Fruit fly (Drosophila melanogaster): ENCODE results near the gene mTerf5.

mTerf5 gene

dm6 chr3R:18171983-18172967 lies 51.2 kb downstream of the mTerf5 start (continued):
- TF ChIP-seq CG10462 (GFP tag; optimal IDR thresholded peaks at IDR 0.05): peak; percentile 93
- TF ChIP-seq inv (GFP tag; IDR thresholded peaks at IDR 0.05; ENCODE audit: partially characterized antibody): no peak
- peak; percentile 88 for TF ChIP-seq CG7372 (GFP tag; IDR thresholded peaks at IDR 0.05)
- TF ChIP-seq CG13624 (GFP tag; optimal IDR thresholded peaks at IDR 0.05): peak; percentile 78
- no peak for TF ChIP-seq ham (GFP tag; IDR thresholded peaks at IDR 0.05)
- no peak for TF ChIP-seq ato (GFP tag; IDR thresholded peaks at IDR 0.05; ENCODE audit: partially characterized antibody)
- peak; percentile 92 for TF ChIP-seq dysf (GFP tag; IDR thresholded peaks at IDR 0.05)
- TF ChIP-seq Atf3 (GFP tag; optimal IDR thresholded peaks at IDR 0.05): peak; percentile 88
- no peak for TF ChIP-seq bigmax (GFP tag; optimal IDR thresholded peaks at IDR 0.05)
- peak; percentile 83 for TF ChIP-seq Nf-YB (GFP tag; optimal IDR thresholded peaks at IDR 0.05)
- TF ChIP-seq CG7271 (tag; optimal IDR thresholded peaks at IDR 0.05): peak; percentile 43
- peak; percentile 91 for TF ChIP-seq sisA (GFP tag; IDR thresholded peaks at IDR 0.05)
- peak; percentile 90 for TF ChIP-seq CG18764 (GFP tag; optimal IDR thresholded peaks at IDR 0.05)
- TF ChIP-seq kni (GFP tag; optimal IDR thresholded peaks at IDR 0.05): peak; percentile 85
- TF ChIP-seq CG1602 (GFP tag; optimal IDR thresholded peaks at IDR 0.05): peak; percentile 93
- peak; percentile 89 for TF ChIP-seq sug (tag; optimal IDR thresholded peaks at IDR 0.05)
- TF ChIP-seq Ssrp (tag; optimal IDR thresholded peaks at IDR 0.05): peak; percentile 98
- peak; percentile 87 for TF ChIP-seq al (GFP tag; IDR thresholded peaks at IDR 0.05)
- peak; percentile 77 for TF ChIP-seq Jarid2 (GFP tag; optimal IDR thresholded peaks at IDR 0.05)
- TF ChIP-seq hbn (GFP tag; IDR thresholded peaks at IDR 0.05; ENCODE audit: partially characterized antibody): no peak
- peak; percentile 91 for TF ChIP-seq dmrt11E (tag; optimal IDR thresholded peaks at IDR 0.05)
- TF ChIP-seq croc (GFP tag; conservative IDR thresholded peaks at IDR 0.05): peak; percentile 90
- peak; percentile 69 for TF ChIP-seq schlank (tag; optimal IDR thresholded peaks at IDR 0.05)
- TF ChIP-seq CG32532 (GFP tag; IDR thresholded peaks at IDR 0.05): peak; percentile 90
- TF ChIP-seq Camta (GFP tag; optimal IDR thresholded peaks at IDR 0.05): peak; percentile 89
- peak; percentile 92 for TF ChIP-seq CG2875 (GFP tag; optimal IDR thresholded peaks at IDR 0.05)
- TF ChIP-seq Sry-β (GFP tag; optimal IDR thresholded peaks at IDR 0.05): peak; percentile 51
- TF ChIP-seq sr (GFP tag; IDR thresholded peaks at IDR 0.05): no peak
- TF ChIP-seq prd (optimal IDR thresholded peaks at IDR 0.05): no peak
- TF ChIP-seq prd (GFP tag; IDR thresholded peaks at IDR 0.05): peak; percentile 93
- TF ChIP-seq pita (GFP tag; optimal IDR thresholded peaks at IDR 0.05): no peak
- peak; percentile 83 for TF ChIP-seq Antp (GFP tag; optimal IDR thresholded peaks at IDR 0.05)
- peak; percentile 78 for TF ChIP-seq Aef1 (GFP tag; IDR thresholded peaks at IDR 0.05)
- peak; percentile 36 for TF ChIP-seq corto (GFP tag; optimal IDR thresholded peaks at IDR 0.05)
- TF ChIP-seq cad (GFP tag; optimal IDR thresholded peaks at IDR 0.05): no peak
- peak; percentile 73 for TF ChIP-seq gro (GFP tag; optimal IDR thresholded peaks at IDR 0.05)
- TF ChIP-seq Side (GFP tag; optimal IDR thresholded peaks at IDR 0.05): peak; percentile 91
- peak; percentile 85 for TF ChIP-seq CG4707 (GFP tag; optimal IDR thresholded peaks at IDR 0.05)
- peak; percentile 86 for TF ChIP-seq ranshi (GFP tag; IDR thresholded peaks at IDR 0.05)
- TF ChIP-seq ab (GFP tag; optimal IDR thresholded peaks at IDR 0.05): peak; percentile 80
- peak; percentile 66 for TF ChIP-seq danr (GFP tag; IDR thresholded peaks at IDR 0.05)
- TF ChIP-seq CG13894 (tag; optimal IDR thresholded peaks at IDR 0.05): peak; percentile 87
- TF ChIP-seq CG34422 (GFP tag; IDR thresholded peaks at IDR 0.05): peak; percentile 80
- TF ChIP-seq ind (GFP tag; optimal IDR thresholded peaks at IDR 0.05): peak; percentile 92
- peak; percentile 93 for TF ChIP-seq dpn (GFP tag; optimal IDR thresholded peaks at IDR 0.05)
- peak; percentile 60 for TF ChIP-seq wek (GFP tag; optimal IDR thresholded peaks at IDR 0.05)
- peak; percentile 55 for TF ChIP-seq p53 (GFP tag; optimal IDR thresholded peaks at IDR 0.05)
- TF ChIP-seq CG10959 (GFP tag; IDR thresholded peaks at IDR 0.05): peak; percentile 78
- peak; percentile 84 for TF ChIP-seq kah (GFP tag; optimal IDR thresholded peaks at IDR 0.05)
